Worm (Caenorhabditis elegans): ENCODE results near the gene slc-9B.2.

- no peak for TF ChIP-seq egl-27 (tag; optimal IDR thresholded peaks at IDR 0.05)
- no peak for TF ChIP-seq unc-39 (tag; optimal IDR thresholded peaks at IDR 0.05)
- TF ChIP-seq lin-13 (GFP tag; optimal IDR thresholded peaks at IDR 0.05) = no peak
- no peak for TF ChIP-seq snpc-4 (tag; optimal IDR thresholded peaks at IDR 0.05)
- TF ChIP-seq nhr-11 (tag; optimal IDR thresholded peaks at IDR 0.05) = no peak
- TF ChIP-seq aly-2 (tag; optimal IDR thresholded peaks at IDR 0.05) = no peak
- no peak for TF ChIP-seq mdl-1 (tag; optimal IDR thresholded peaks at IDR 0.05)
- no peak for TF ChIP-seq lsy-2 (tag; optimal IDR thresholded peaks at IDR 0.05)
- no peak for TF ChIP-seq F13H6.1 (tag; optimal IDR thresholded peaks at IDR 0.05)
- TF ChIP-seq ceh-82 (tag; optimal IDR thresholded peaks at IDR 0.05) = no peak
- TF ChIP-seq mab-5 (tag; optimal IDR thresholded peaks at IDR 0.05) = no peak
- TF ChIP-seq zag-1 (tag; optimal IDR thresholded peaks at IDR 0.05) = no peak
- TF ChIP-seq nhr-77 (tag; optimal IDR thresholded peaks at IDR 0.05) = no peak
These were observed 39.0 kb downstream of the slc-9B.2 start, which contains the start of gene F13A7.1 for ce11 chrV:16377849-16378248.
